Fruit fly (Drosophila melanogaster): ENCODE measurements around the gene CG6870.
A peak's percentile ranks its signal among the peaks of the same experiment; 100 is the strongest.

The CG6870 gene

DNA sequence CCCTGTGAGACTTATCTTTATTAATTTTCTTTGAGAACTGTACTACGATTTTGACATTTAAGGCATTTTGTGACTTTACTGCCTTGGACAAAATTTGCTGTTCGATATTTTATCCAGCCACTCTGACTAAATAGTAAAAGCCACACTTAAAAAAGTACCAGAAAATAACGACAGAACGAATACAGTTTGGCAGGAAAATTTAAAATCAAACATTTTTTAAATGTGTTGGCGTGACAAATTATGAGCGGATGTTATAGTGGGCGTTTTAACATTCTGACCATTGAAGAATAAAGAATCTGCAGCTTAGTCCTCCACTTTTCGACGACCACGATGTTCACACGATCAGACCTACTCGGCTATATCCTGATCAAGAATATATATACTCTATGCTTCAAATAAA, 36.4 kb downstream of the CG6870 start, which contains the start of gene CG7094:
Gene CG7094 (minus strand): TSS at position 101 of the 400 bp plus-strand sequence.
- TF ChIP-seq CG34406 (GFP tag; optimal IDR thresholded peaks at IDR 0.05) (no peak), CG15336 (GFP tag; IDR thresholded peaks at IDR 0.05) (no peak), CG11762 (GFP tag; optimal IDR thresholded peaks at IDR 0.05; ENCODE audit: insufficient read depth) (no peak), spab (GFP tag; optimal IDR thresholded peaks at IDR 0.05) (no peak), Blimp-1 (GFP tag; optimal IDR thresholded peaks at IDR 0.05) (no peak), svp (GFP tag) (peak; percentile 10), CG10669 (GFP tag; optimal IDR thresholded peaks at IDR 0.05) (no peak), CG8632 (GFP tag; optimal IDR thresholded peaks at IDR 0.05) (no peak)

dm6 chr2L:17542661-17543278, 49.3 kb downstream of the CG6870 start:
- no peak for TF ChIP-seq Blimp-1 (GFP tag; optimal IDR thresholded peaks at IDR 0.05)
- no peak for TF ChIP-seq Eip75B (GFP tag; optimal IDR thresholded peaks at IDR 0.05)
- TF ChIP-seq cyc (GFP tag; optimal IDR thresholded peaks at IDR 0.05) = no peak
- no peak for TF ChIP-seq CG6276 (GFP tag; optimal IDR thresholded peaks at IDR 0.05)
- TF ChIP-seq Eip78C (GFP tag) = no peak
- no peak for TF ChIP-seq CG7368 (GFP tag; optimal IDR thresholded peaks at IDR 0.05)
